Worm (Caenorhabditis elegans) whole organism, late embryonic: ENCODE data around the gene nsy-1.

Source experiments
- C38D4.7 ChIP-seq: fragments of 200-800 bp; sonication (Bioruptor generic); optimal IDR thresholded peaks from 2 replicates; lab custom pipeline; 2018; ENCODE audit warnings: mild to moderate bottlenecking, missing genetic modification characterization, moderate library complexity, missing compliant biosample characterization
- F13H6.1 ChIP-seq: sonication (generic microtip); optimal IDR thresholded peaks from 2 replicates; lab custom pipeline; 2016; ENCODE audit warnings: missing genetic modification characterization, missing compliant biosample characterization
- K02D7.2 ChIP-seq: sonication (generic microtip); optimal IDR thresholded peaks from 2 replicates; lab custom pipeline; 2017; ENCODE audit warnings: mild to moderate bottlenecking, missing genetic modification characterization, missing compliant biosample characterization
- T23F11.4 ChIP-seq: fragments of 200-800 bp; sonication (Bioruptor generic); optimal IDR thresholded peaks from 2 replicates; lab custom pipeline; 2018; ENCODE audit warnings: mild to moderate bottlenecking, missing genetic modification characterization, missing compliant biosample characterization
- ahr-1 ChIP-seq: sonication (generic microtip); optimal IDR thresholded peaks from 2 replicates; lab custom pipeline; 2016; ENCODE audit warnings: missing genetic modification characterization, missing compliant biosample characterization
- ama-1 ChIP-seq: fragments of 150-350 bp; optimal IDR thresholded peaks from 2 replicates; lab custom pipeline; 2014
- ceh-18 ChIP-seq: sonication (generic microtip); optimal IDR thresholded peaks from 2 replicates; lab custom pipeline; 2016; ENCODE audit warnings: missing genetic modification characterization, missing compliant biosample characterization
- ceh-19 ChIP-seq: fragments of 200-800 bp; sonication (Bioruptor generic); optimal IDR thresholded peaks from 2 replicates; lab custom pipeline; 2018; ENCODE audit warnings: mild to moderate bottlenecking, missing genetic modification characterization, missing compliant biosample characterization
- ceh-2 ChIP-seq: sonication (generic microtip); optimal IDR thresholded peaks from 2 replicates; lab custom pipeline; 2016; ENCODE audit warnings: missing genotype, missing genetic modification characterization, missing compliant biosample characterization
- ceh-22 ChIP-seq: sonication (generic microtip); optimal IDR thresholded peaks from 2 replicates; lab custom pipeline; 2017; ENCODE audit warnings: missing biosample characterization, missing genetic modification characterization
- ceh-31 ChIP-seq: sonication (generic microtip); optimal IDR thresholded peaks from 2 replicates; lab custom pipeline; 2016; ENCODE audit warnings: missing genetic modification characterization, missing compliant biosample characterization
- ceh-34 ChIP-seq: sonication (generic microtip); optimal IDR thresholded peaks from 2 replicates; lab custom pipeline; 2016; ENCODE audit warnings: mild to moderate bottlenecking, missing genetic modification characterization, missing compliant biosample characterization
- ceh-45 ChIP-seq: fragments of 200-800 bp; sonication (Bioruptor generic); IDR thresholded peaks from 2 replicates; pipeline ENCODE4 v1.3.6; 2022; ENCODE audit warnings: missing genetic modification reagents, missing genetic modification characterization, missing compliant biosample characterization
- ceh-6 ChIP-seq: fragments of 200-800 bp; sonication (Bioruptor generic); optimal IDR thresholded peaks from 2 replicates; lab custom pipeline; 2018; ENCODE audit warnings: mild to moderate bottlenecking, missing genetic modification characterization, missing compliant biosample characterization
- dmd-4 ChIP-seq: sonication (generic microtip); optimal IDR thresholded peaks from 2 replicates; lab custom pipeline; 2016; ENCODE audit warnings: borderline replicate concordance, missing genetic modification characterization, missing compliant biosample characterization
- elt-4 ChIP-seq: sonication (generic microtip); optimal IDR thresholded peaks from 2 replicates; lab custom pipeline; 2016; ENCODE audit warnings: missing genetic modification characterization, missing compliant biosample characterization
- ets-4 ChIP-seq: sonication (generic microtip); optimal IDR thresholded peaks from 2 replicates; lab custom pipeline; 2016; ENCODE audit warnings: missing genetic modification characterization, missing compliant biosample characterization
- hlh-13 ChIP-seq: fragments of 200-800 bp; sonication (Bioruptor generic); optimal IDR thresholded peaks from 2 replicates; lab custom pipeline; 2018; ENCODE audit warnings: mild to moderate bottlenecking, missing genetic modification characterization, missing compliant biosample characterization
- hlh-15 ChIP-seq: sonication (generic microtip); optimal IDR thresholded peaks from 2 replicates; lab custom pipeline; 2016; ENCODE audit warnings: missing genetic modification characterization, missing compliant biosample characterization
- hlh-30 ChIP-seq: sonication (generic microtip); optimal IDR thresholded peaks from 2 replicates; lab custom pipeline; 2017; ENCODE audit warnings: antibody characterized with exemption, missing genetic modification characterization, missing compliant biosample characterization; ENCODE audit not compliant: insufficient read depth
- hlh-8 ChIP-seq: sonication (generic microtip); optimal IDR thresholded peaks from 2 replicates; lab custom pipeline; 2016; ENCODE audit warnings: missing genotype, missing genetic modification characterization, missing compliant biosample characterization
- lim-6 ChIP-seq: sonication (generic microtip); optimal IDR thresholded peaks from 2 replicates; lab custom pipeline; 2016; ENCODE audit warnings: missing genetic modification characterization, missing compliant biosample characterization
- madf-2 ChIP-seq: sonication (generic microtip); optimal IDR thresholded peaks from 2 replicates; lab custom pipeline; 2017; ENCODE audit warnings: missing genetic modification characterization, missing compliant biosample characterization
- mec-3 ChIP-seq: sonication (generic microtip); optimal IDR thresholded peaks from 2 replicates; lab custom pipeline; 2016; ENCODE audit warnings: borderline replicate concordance, missing genetic modification characterization, missing compliant biosample characterization
- nhr-11 ChIP-seq: fragments of 150-350 bp; optimal IDR thresholded peaks from 2 replicates; lab custom pipeline; 2014; ENCODE audit warnings: missing biosample characterization, missing genetic modification characterization
- nhr-232 ChIP-seq: sonication (generic microtip); optimal IDR thresholded peaks from 2 replicates; lab custom pipeline; 2016; ENCODE audit warnings: missing genetic modification characterization, missing compliant biosample characterization
- npax-4 ChIP-seq: sonication (generic microtip); optimal IDR thresholded peaks from 2 replicates; lab custom pipeline; 2016; ENCODE audit warnings: missing genetic modification characterization, missing compliant biosample characterization
- odd-2 ChIP-seq: sonication (generic microtip); optimal IDR thresholded peaks from 2 replicates; lab custom pipeline; 2017; ENCODE audit warnings: antibody characterized with exemption, mild to moderate bottlenecking, missing genetic modification characterization, missing compliant biosample characterization
- pag-3 ChIP-seq: sonication (generic microtip); optimal IDR thresholded peaks from 2 replicates; lab custom pipeline; 2016; ENCODE audit warnings: missing compliant biosample characterization, missing genetic modification characterization, borderline replicate concordance
- pax-1 ChIP-seq: fragments of 150-350 bp; optimal IDR thresholded peaks from 2 replicates; lab custom pipeline; 2014; ENCODE audit warnings: missing biosample characterization, missing genetic modification characterization
- pha-2 ChIP-seq: sonication (generic microtip); optimal IDR thresholded peaks from 2 replicates; lab custom pipeline; 2017; ENCODE audit warnings: mild to moderate bottlenecking, missing genetic modification characterization, missing compliant biosample characterization
- pha-4 ChIP-seq: fragments of 150-350 bp; optimal IDR thresholded peaks from 2 replicates; lab custom pipeline; 2018; ENCODE audit warnings: missing biosample characterization, missing genetic modification reagents, missing genetic modification characterization
- pqm-1 ChIP-seq: sonication (generic microtip); optimal IDR thresholded peaks from 2 replicates; lab custom pipeline; 2016; ENCODE audit warnings: missing genetic modification characterization, missing compliant biosample characterization
- pros-1 ChIP-seq: fragments of 150-350 bp; optimal IDR thresholded peaks from 2 replicates; lab custom pipeline; 2014; ENCODE audit warnings: missing biosample characterization, missing genetic modification reagents, missing genetic modification characterization
- rnt-1 ChIP-seq: sonication (generic microtip); optimal IDR thresholded peaks from 2 replicates; lab custom pipeline; 2016; ENCODE audit warnings: missing genetic modification characterization, missing compliant biosample characterization
- sdc-2 ChIP-seq: sonication (generic microtip); optimal IDR thresholded peaks from 2 replicates; lab custom pipeline; 2016; ENCODE audit warnings: missing genotype, missing genetic modification characterization, missing compliant biosample characterization
- sox-2 ChIP-seq: fragments of 200-800 bp; sonication (Bioruptor generic); IDR thresholded peaks from 2 replicates; pipeline ENCODE4 v1.3.6; 2022; ENCODE audit warnings: missing genetic modification reagents, missing genetic modification characterization, missing compliant biosample characterization
- sox-4 ChIP-seq: sonication (generic microtip); optimal IDR thresholded peaks from 2 replicates; lab custom pipeline; 2017; ENCODE audit warnings: mild to moderate bottlenecking, missing genetic modification characterization, inconsistent platforms, missing compliant biosample characterization
- syd-9 ChIP-seq: sonication (generic microtip); optimal IDR thresholded peaks from 2 replicates; lab custom pipeline; 2016; ENCODE audit warnings: mild to moderate bottlenecking, missing genetic modification characterization, moderate library complexity, missing compliant biosample characterization
- ttx-3 ChIP-seq: sonication (generic microtip); optimal IDR thresholded peaks from 2 replicates; lab custom pipeline; 2016; ENCODE audit warnings: missing genetic modification reagents, missing genetic modification characterization, missing compliant biosample characterization
- unc-3 ChIP-seq, 2 experiments: fragments of 200-800 bp in 1 of 2; sonication (Bioruptor generic) in 1 of 2; sonication (generic microtip) in 1 of 2; conservative IDR thresholded peaks in 1 of 2; optimal IDR thresholded peaks in 1 of 2; 2 replicates each; pipeline versions ENCODE4 v1.3.6 to Lab custom; 2016 to 2022; ENCODE audit warnings: missing compliant biosample characterization in 2 of 2, missing genetic modification characterization in 2 of 2, missing genetic modification reagents in 1 of 2
- unc-86 ChIP-seq: sonication (generic microtip); optimal IDR thresholded peaks from 2 replicates; lab custom pipeline; 2016; ENCODE audit warnings: missing genetic modification characterization, missing compliant biosample characterization
- ztf-16 ChIP-seq: sonication (generic microtip); optimal IDR thresholded peaks from 2 replicates; lab custom pipeline; 2017; ENCODE audit warnings: missing genetic modification characterization, missing compliant biosample characterization

nsy-1 gene

DNA sequence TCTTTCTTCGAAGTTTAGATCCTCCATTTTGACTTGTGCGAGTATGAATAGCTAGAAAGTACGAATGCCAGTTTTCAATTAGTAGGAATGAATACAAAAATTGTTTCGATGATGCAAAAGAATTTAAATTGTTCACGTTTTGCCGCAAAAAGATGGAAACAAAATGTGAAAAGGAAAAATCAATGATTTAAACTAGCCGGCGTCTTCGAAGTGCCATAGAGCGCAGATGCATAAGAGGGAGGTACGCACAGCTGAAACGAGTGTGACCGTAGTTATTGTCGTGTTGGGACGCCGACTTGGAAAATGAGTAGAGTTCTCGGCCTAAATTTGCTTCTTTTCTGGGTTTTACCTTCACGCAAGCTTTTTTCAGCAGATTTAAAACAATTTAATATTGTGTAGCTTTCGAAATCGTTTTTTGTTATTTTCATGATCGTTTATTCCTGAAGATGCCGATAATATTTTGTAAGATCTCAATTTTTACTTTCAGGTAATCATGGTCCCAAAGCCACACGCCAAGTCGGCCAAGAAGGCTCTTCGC, 32.6 kb downstream of the nsy-1 start, which contains the start of the genes ify-1 and rpl-22 (continued):
- TF ChIP-seq sox-2 = no peak
- TF ChIP-seq lim-6 (tag; lab: Kevin White, UChicago) = no peak
- TF ChIP-seq K02D7.2 (tag; lab: Kevin White, UChicago) = no peak
- TF ChIP-seq ama-1 (lab: Kevin White, UChicago) = no peak
- no peak for TF ChIP-seq C38D4.7 (GFP tag; lab: Kevin White, UChicago)
- TF ChIP-seq npax-4 (tag; lab: Kevin White, UChicago) = no peak
- TF ChIP-seq rnt-1 (tag; lab: Kevin White, UChicago) = peak; percentile 73
- TF ChIP-seq ceh-31 = peak; percentile 87
- TF ChIP-seq ceh-19 = peak; percentile 20
- TF ChIP-seq pros-1 (tag; lab: Kevin White, UChicago) = peak; percentile 73
- no peak for TF ChIP-seq T23F11.4
- no peak for TF ChIP-seq elt-4 (tag; lab: Kevin White, UChicago)
- peak; percentile 68 for TF ChIP-seq pax-1
- peak; percentile 33 for TF ChIP-seq ztf-16 (tag; lab: Kevin White, UChicago)
- peak; percentile 51 for TF ChIP-seq ceh-34 (tag; lab: Kevin White, UChicago)
- TF ChIP-seq sdc-2 (tag; lab: Kevin White, UChicago) = peak; percentile 34
- TF ChIP-seq ahr-1 (tag; lab: Kevin White, UChicago) = no peak
- TF ChIP-seq dmd-4 (tag; lab: Kevin White, UChicago) = no peak
- no peak for TF ChIP-seq mec-3
- TF ChIP-seq syd-9 (tag; lab: Kevin White, UChicago) = no peak
- TF ChIP-seq hlh-30 (tag; lab: Kevin White, UChicago) = peak; percentile 71
- no peak for TF ChIP-seq pha-4
- TF ChIP-seq unc-3 (GFP tag; conservative IDR thresholded peaks at IDR 0.05; lab: Robert Waterston, UW) = no peak
- TF ChIP-seq unc-3 (tag; optimal IDR thresholded peaks at IDR 0.05; lab: Kevin White, UChicago) = no peak
- peak; percentile 50 for TF ChIP-seq ets-4 (tag; lab: Kevin White, UChicago)
- no peak for TF ChIP-seq nhr-232 (tag; lab: Kevin White, UChicago)
- TF ChIP-seq ceh-18 = peak; percentile 86
- TF ChIP-seq ceh-6 = no peak
- no peak for TF ChIP-seq pag-3 (tag; lab: Kevin White, UChicago)
- TF ChIP-seq ceh-2 (tag; lab: Kevin White, UChicago) = peak; percentile 16
- peak; percentile 31 for TF ChIP-seq hlh-8
- peak; percentile 36 for TF ChIP-seq pqm-1 (tag; lab: Kevin White, UChicago)
- TF ChIP-seq ceh-22 (tag; lab: Kevin White, UChicago) = no peak
- no peak for TF ChIP-seq F13H6.1 (tag; lab: Kevin White, UChicago)
- no peak for TF ChIP-seq hlh-13 (GFP tag; lab: Kevin White, UChicago)
- no peak for TF ChIP-seq ttx-3 (tag; lab: Kevin White, UChicago)
- peak; percentile 50 for TF ChIP-seq madf-2 (tag; lab: Kevin White, UChicago)
- peak; percentile 61 for TF ChIP-seq unc-86 (tag; lab: Kevin White, UChicago)

DNA sequence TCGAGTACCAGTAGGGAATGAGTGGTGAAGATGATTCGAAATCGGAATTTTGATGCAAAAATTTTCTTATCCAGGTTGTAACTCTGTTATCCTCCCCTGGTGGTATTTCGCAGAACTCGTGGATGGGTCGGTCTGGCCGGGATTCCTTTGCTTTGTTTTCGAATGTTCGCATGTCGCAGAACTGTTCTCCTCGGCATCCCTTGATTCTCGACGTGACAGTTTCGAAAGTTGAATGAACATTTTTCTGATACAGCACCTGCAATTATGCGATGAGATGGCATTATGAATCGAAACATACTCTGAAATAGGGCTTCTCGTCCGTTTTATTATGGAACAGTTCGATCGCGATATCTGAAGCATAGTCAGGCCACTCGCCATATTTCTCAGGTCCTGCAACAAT, 33.7 kb downstream of the nsy-1 start:
- TF ChIP-seq sox-4 = no peak
- TF ChIP-seq ttx-3 (tag; lab: Kevin White, UChicago) = no peak
- TF ChIP-seq hlh-15 (tag; lab: Kevin White, UChicago) = no peak
- no peak for TF ChIP-seq ceh-31
- TF ChIP-seq ceh-45 (GFP tag; lab: Robert Waterston, UW) = no peak
- TF ChIP-seq pha-2 = no peak
- no peak for TF ChIP-seq npax-4 (tag; lab: Kevin White, UChicago)
- no peak for TF ChIP-seq dmd-4 (tag; lab: Kevin White, UChicago)
- TF ChIP-seq odd-2 (tag; lab: Kevin White, UChicago) = no peak
- TF ChIP-seq nhr-232 (tag; lab: Kevin White, UChicago) = no peak
- no peak for TF ChIP-seq nhr-11
- TF ChIP-seq, all 69 proteins: peak for 0
